Fruit fly (Drosophila melanogaster): ENCODE data around the gene CREG.

Gene CREG

DNA sequence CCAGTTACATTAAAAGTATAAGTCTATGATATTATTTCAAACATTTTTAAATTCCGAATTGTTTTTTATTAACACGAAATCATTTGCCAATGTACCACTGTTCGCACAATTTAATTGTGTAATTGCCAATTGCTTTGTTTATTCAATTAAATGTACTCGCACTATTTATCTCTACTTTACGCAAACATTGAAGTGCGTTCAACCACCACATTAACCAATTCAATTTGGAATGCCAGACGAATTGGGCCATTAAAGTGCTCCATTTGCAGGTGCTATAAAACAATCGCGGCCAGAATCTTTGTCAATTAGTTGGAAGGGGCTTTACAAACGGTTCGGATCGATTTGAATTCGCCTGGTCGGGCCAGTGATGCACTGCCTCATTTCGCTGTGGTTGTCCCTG lies 16.4 kb upstream of the CREG start, which contains the start of gene CG5863:
CG5863 (plus strand) TSS at position 301 of the 400 bp plus-strand sequence.
- TF ChIP-seq CG6854 (GFP tag; optimal IDR thresholded peaks at IDR 0.05) (no peak), CG4318 (GFP tag; optimal IDR thresholded peaks at IDR 0.05) (no peak), Eip75B (GFP tag; optimal IDR thresholded peaks at IDR 0.05) (no peak), CG31627 (GFP tag; optimal IDR thresholded peaks at IDR 0.05) (no peak), CG7368 (GFP tag; optimal IDR thresholded peaks at IDR 0.05) (no peak), salr (GFP tag; optimal IDR thresholded peaks at IDR 0.05) (no peak), vri (GFP tag; optimal IDR thresholded peaks at IDR 0.05) (no peak), topi (GFP tag; optimal IDR thresholded peaks at IDR 0.05) (no peak), CG11294 (GFP tag; IDR thresholded peaks at IDR 0.05) (no peak), cyc (GFP tag; optimal IDR thresholded peaks at IDR 0.05) (no peak), esn (GFP tag; optimal IDR thresholded peaks at IDR 0.05) (no peak)

DNA sequence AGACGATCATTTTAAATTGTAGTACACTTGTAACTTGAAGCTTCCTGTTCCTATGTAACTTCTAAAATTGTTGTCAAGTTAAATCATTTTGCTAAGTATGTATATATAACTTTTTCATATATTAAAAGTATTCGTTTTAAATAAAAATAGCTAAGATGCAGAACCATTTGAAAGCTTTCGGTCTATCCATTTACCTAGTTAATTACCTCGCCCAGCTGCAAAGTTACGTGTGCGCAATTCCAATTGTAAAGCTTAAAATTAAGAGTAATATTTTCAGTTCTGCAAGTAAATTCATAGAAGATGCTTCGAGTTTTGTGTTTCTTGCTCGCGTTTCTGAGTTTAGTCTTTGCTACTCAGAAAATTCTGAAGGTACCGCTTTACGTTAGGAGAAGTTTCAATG lies 14.9 kb upstream of the CREG start, which contains the start of gene CG5860:
CG5860 (plus strand) TSS at position 301 of the 400 bp plus-strand sequence.
- TF ChIP-seq CG6854 (GFP tag; optimal IDR thresholded peaks at IDR 0.05) (no peak), CG9139 (GFP tag; optimal IDR thresholded peaks at IDR 0.05) (no peak), lz (GFP tag; optimal IDR thresholded peaks at IDR 0.05) (no peak), CG3032 (tag; optimal IDR thresholded peaks at IDR 0.05) (no peak), CG4318 (GFP tag; optimal IDR thresholded peaks at IDR 0.05) (no peak), CG11762 (GFP tag; optimal IDR thresholded peaks at IDR 0.05; ENCODE audit: insufficient read depth) (no peak), spab (GFP tag; optimal IDR thresholded peaks at IDR 0.05) (no peak), achi (GFP tag; optimal IDR thresholded peaks at IDR 0.05) (no peak)

DNA sequence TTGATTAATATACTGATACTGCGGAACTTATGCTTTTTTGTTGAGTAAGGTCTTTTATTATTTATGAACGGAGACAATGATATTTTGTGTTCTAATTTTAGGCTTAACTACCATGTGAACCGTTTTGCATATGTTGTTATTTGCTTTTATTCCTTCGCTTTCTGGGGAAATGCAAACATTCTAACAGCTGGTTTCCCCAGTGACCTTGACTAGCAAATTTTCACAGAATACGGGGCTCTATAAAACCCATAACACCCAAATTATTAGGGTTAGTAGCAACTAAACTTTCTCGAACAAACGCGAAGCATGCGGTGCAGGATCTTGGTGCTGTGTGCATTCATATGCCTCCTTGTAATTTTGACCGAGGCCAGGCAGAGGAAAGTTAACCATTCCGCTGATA lies 13.1 kb upstream of the CREG start, which contains the start of gene CG17283:
CG17283 (plus strand) TSS at position 301 of the 400 bp plus-strand sequence.
- TF ChIP-seq eg (GFP tag; IDR thresholded peaks at IDR 0.05) (no peak), Eip78C (GFP tag) (no peak), CG11294 (GFP tag; IDR thresholded peaks at IDR 0.05) (no peak), ss (GFP tag; optimal IDR thresholded peaks at IDR 0.05) (no peak), CG32006 (GFP tag; optimal IDR thresholded peaks at IDR 0.05) (no peak), CG7368 (GFP tag; optimal IDR thresholded peaks at IDR 0.05) (no peak), cyc (GFP tag; optimal IDR thresholded peaks at IDR 0.05) (no peak), CG6276 (GFP tag; optimal IDR thresholded peaks at IDR 0.05) (no peak)

DNA sequence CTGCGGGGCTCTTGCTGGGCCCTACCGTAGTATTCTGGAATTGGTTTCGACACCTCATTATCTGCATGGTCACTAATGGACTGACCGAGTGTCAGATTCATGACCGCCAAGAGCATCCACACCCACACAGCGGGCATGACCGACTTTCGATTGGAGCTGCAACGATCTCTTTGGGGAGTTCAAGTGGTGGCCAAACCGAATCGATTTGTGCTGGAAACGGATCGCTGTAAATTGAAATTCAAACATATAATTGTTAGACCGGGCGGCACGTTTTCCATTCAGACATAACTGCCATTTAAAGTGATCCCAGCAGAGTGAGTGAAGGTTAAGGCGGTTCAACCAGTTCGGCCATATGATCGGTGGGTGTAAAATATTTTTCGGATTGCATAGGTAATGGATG lies 12.0 kb upstream of the CREG start, which contains the start of the genes CG42824 and CG42798:
CG42824 (minus strand) TSS at position 101 of the 400 bp plus-strand sequence.
CG42798 (plus strand) TSS at position 268 of the 400 bp plus-strand sequence.
- TF ChIP-seq Ets21C (GFP tag; optimal IDR thresholded peaks at IDR 0.05) (no peak), CG6276 (GFP tag; optimal IDR thresholded peaks at IDR 0.05) (no peak), CG6854 (GFP tag; optimal IDR thresholded peaks at IDR 0.05) (no peak), CG8319 (GFP tag; optimal IDR thresholded peaks at IDR 0.05) (no peak)

DNA sequence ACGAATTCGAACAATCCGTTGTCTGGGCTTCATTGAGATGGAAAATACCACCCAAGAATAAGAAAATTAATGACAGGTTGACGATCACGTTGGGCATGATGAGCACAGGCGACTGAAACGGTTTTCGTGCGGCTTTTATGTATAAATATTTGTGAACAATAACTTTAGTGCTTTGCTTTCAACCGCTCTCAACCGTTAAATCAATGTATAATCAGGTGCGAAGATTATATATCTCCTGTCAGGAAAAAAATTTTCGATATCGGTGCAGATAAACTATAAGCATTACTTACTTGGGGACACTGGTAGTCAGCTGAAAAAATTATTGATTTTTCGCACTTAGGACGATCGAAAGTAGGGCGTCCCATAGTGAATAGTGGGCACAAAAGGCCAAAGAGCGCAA lies 10.6 kb upstream of the CREG start, which contains the start of gene CG42823:
CG42823 (minus strand) TSS at position 101 of the 400 bp plus-strand sequence.
- TF ChIP-seq Sox15 (GFP tag; optimal IDR thresholded peaks at IDR 0.05): no peak
- TF ChIP-seq CG8119 (GFP tag; IDR thresholded peaks at IDR 0.05): no peak
- no peak for TF ChIP-seq CG11294 (GFP tag; IDR thresholded peaks at IDR 0.05)
- no peak for TF ChIP-seq vri (GFP tag; optimal IDR thresholded peaks at IDR 0.05)
- no peak for TF ChIP-seq OdsH (GFP tag; optimal IDR thresholded peaks at IDR 0.05)
- TF ChIP-seq Hr39 (GFP tag; optimal IDR thresholded peaks at IDR 0.05): no peak
- no peak for TF ChIP-seq Lpt (GFP tag; optimal IDR thresholded peaks at IDR 0.05)
- TF ChIP-seq CG32006 (GFP tag; optimal IDR thresholded peaks at IDR 0.05): no peak
- no peak for TF ChIP-seq Eip78C (GFP tag)
- TF ChIP-seq topi (GFP tag; optimal IDR thresholded peaks at IDR 0.05): no peak
- no peak for TF ChIP-seq dsx (GFP tag; optimal IDR thresholded peaks at IDR 0.05; ENCODE audit: poor library complexity, severe bottlenecking)

DNA sequence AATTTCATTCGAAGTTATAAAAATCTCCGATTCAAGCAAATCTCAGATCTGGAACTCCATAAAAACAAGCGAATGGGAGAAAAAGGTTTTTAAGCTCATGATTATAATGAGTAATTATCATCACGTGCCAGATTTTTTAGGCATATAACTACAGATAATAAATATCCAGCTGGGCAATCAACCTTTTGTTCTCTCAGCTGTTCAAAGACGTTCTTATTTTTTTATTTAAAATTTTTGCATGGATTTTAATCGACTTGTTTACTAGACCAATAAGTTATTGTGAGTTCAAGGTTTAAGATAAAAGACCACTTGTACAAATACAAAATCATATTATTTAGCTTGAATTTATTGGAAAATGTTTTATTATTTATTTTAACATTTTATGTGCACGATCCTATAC lies 9.7 kb upstream of the CREG start:
- TF ChIP-seq fkh (GFP tag; optimal IDR thresholded peaks at IDR 0.05) (peak; percentile 29), CG6808 (GFP tag; optimal IDR thresholded peaks at IDR 0.05) (no peak), CG4318 (GFP tag; optimal IDR thresholded peaks at IDR 0.05) (no peak), CG3032 (tag; optimal IDR thresholded peaks at IDR 0.05) (no peak), vri (GFP tag; optimal IDR thresholded peaks at IDR 0.05) (peak; percentile 47), net (GFP tag; optimal IDR thresholded peaks at IDR 0.05) (no peak)
